5 fruit fly cellular contexts compared by ENCODE assay signal in the genomic region with DNA sequence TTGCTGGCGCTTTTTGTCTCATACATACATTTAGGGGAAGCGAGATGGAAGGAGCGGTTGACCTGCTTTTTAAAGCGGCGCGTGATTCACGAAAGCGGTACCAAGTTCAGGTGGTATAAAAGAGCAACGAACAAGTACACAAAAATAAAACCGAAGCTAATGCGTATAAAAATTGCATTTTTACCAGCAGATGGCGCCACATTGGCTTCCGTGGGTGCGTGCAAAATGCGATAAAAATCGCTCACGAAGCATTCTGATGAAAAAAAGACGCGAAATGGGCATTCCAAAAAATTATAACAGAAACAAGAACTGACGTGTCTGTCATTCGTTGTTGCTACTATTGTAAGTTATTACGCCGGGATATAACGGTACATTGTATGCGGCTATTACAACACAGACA.
A peak's percentile ranks its signal among the peaks of the same experiment; 100 is the strongest.
TF ChIP-seq lines count a peak whose summit lies in the region.

No protein-coding gene starts in this region.

- peak; percentile 74 to 78 for TF ChIP-seq CTCF in S2 (optimal IDR thresholded peaks at IDR 0.05; lab: Kevin White, UChicago)
- peak; percentile 87 for TF ChIP-seq CTCF in whole organism, embryonic (GFP tag; optimal IDR thresholded peaks at IDR 0.05; lab: Kevin White, UChicago)

TF ChIP-seq in whole organism, adult, 20 proteins besides CTCF, POLR2A, EP300 and RAD21:
- TF ChIP-seq Clk (GFP tag; optimal IDR thresholded peaks at IDR 0.05; lab: Kevin White, UChicago) (no peak), CG5204 (GFP tag; optimal IDR thresholded peaks at IDR 0.05; lab: Kevin White, UChicago) (no peak), Hr96 (GFP tag; optimal IDR thresholded peaks at IDR 0.05; lab: Kevin White, UChicago) (no peak), pad (GFP tag; optimal IDR thresholded peaks at IDR 0.05; lab: Kevin White, UChicago) (no peak), CG7045 (GFP tag; optimal IDR thresholded peaks at IDR 0.05; lab: Kevin White, UChicago) (no peak), kay (GFP tag; lab: Kevin White, UChicago; ENCODE audit: borderline replicate concordance) (no peak), cnc (optimal IDR thresholded peaks at IDR 0.05; lab: Kevin White, UChicago) (no peak), CG14711 (tag; optimal IDR thresholded peaks at IDR 0.05; lab: Kevin White, UChicago) (no peak), tj (GFP tag; optimal IDR thresholded peaks at IDR 0.05; lab: Kevin White, UChicago) (peak; percentile 52), ovo (GFP tag; optimal IDR thresholded peaks at IDR 0.05; lab: Kevin White, UChicago) (peak; percentile 18), Crg-1 (GFP tag; optimal IDR thresholded peaks at IDR 0.05; lab: Kevin White, UChicago) (no peak)

TF ChIP-seq in whole organism, embryonic, 481 proteins besides CTCF, POLR2A, EP300 and RAD21:
- no peak for TF ChIP-seq Hr78 (GFP tag; optimal IDR thresholded peaks at IDR 0.05; lab: Kevin White, UChicago)
- no peak for TF ChIP-seq ara (GFP tag; IDR thresholded peaks at IDR 0.05; lab: Robert Waterston, UW)
- TF ChIP-seq CG14667 (GFP tag; IDR thresholded peaks at IDR 0.05; lab: Robert Waterston, UW) = no peak
- TF ChIP-seq sd (tag; optimal IDR thresholded peaks at IDR 0.05; lab: Kevin White, UChicago) = peak; percentile 91
- peak; percentile 17 for TF ChIP-seq Med (GFP tag; lab: Kevin White, UChicago)
- 0 out of 4 replicates have a peak, but pooled peaks have one; percentile 47 for TF ChIP-seq chinmo (GFP tag; IDR thresholded peaks at IDR 0.05; lab: Robert Waterston, UW; ENCODE audit: partially characterized antibody)
- TF ChIP-seq ase (GFP tag; IDR thresholded peaks at IDR 0.05; lab: Robert Waterston, UW) = no peak
- 0 out of 3 replicates have a peak, but pooled peaks have one; percentile 6 for TF ChIP-seq zfh1 (GFP tag; IDR thresholded peaks at IDR 0.05; lab: Robert Waterston, UW)
- peak; percentile 22 for TF ChIP-seq CG10543 (GFP tag; optimal IDR thresholded peaks at IDR 0.05; lab: Kevin White, UChicago)
- peak; percentile 6 for TF ChIP-seq sqz (GFP tag; optimal IDR thresholded peaks at IDR 0.05; lab: Kevin White, UChicago)
- TF ChIP-seq PHDP (tag; optimal IDR thresholded peaks at IDR 0.05; lab: Kevin White, UChicago) = no peak
- no peak for TF ChIP-seq mirr (GFP tag; optimal IDR thresholded peaks at IDR 0.05; lab: Kevin White, UChicago)
- peak; percentile 14 for TF ChIP-seq CG15479 (GFP tag; optimal IDR thresholded peaks at IDR 0.05; lab: Kevin White, UChicago)
- TF ChIP-seq CG7928 (GFP tag; optimal IDR thresholded peaks at IDR 0.05; lab: Kevin White, UChicago) = no peak
- TF ChIP-seq CG2889 (GFP tag; IDR thresholded peaks at IDR 0.05; lab: Robert Waterston, UW) = 0 out of 3 replicates have a peak, but pooled peaks have one; percentile 24

TF ChIP-seq in whole organism, prepupa, 60 proteins besides CTCF, POLR2A, EP300 and RAD21:
- TF ChIP-seq cyc (GFP tag; optimal IDR thresholded peaks at IDR 0.05; lab: Kevin White, UChicago) (no peak), Sox14 (GFP tag; optimal IDR thresholded peaks at IDR 0.05; lab: Kevin White, UChicago) (peak; percentile 1), Eip93F (GFP tag; optimal IDR thresholded peaks at IDR 0.05; lab: Kevin White, UChicago) (no peak), ss (GFP tag; optimal IDR thresholded peaks at IDR 0.05; lab: Kevin White, UChicago) (peak in 1 of 2 experiments; percentile 45), CG6163 (GFP tag; IDR thresholded peaks at IDR 0.05; lab: Robert Waterston, UW) (0 out of 3 replicates have a peak, but pooled peaks have one; percentile 29), vri (GFP tag; optimal IDR thresholded peaks at IDR 0.05; lab: Kevin White, UChicago) (peak; percentile 31), Eip78C (GFP tag; lab: Kevin White, UChicago) (peak; percentile 37), Eip75B (GFP tag; optimal IDR thresholded peaks at IDR 0.05; lab: Kevin White, UChicago) (peak; percentile 45), svp (GFP tag; lab: Kevin White, UChicago) (peak; percentile 66), CG16779 (tag; optimal IDR thresholded peaks at IDR 0.05; lab: Kevin White, UChicago) (no peak), dsx (GFP tag; optimal IDR thresholded peaks at IDR 0.05; lab: Kevin White, UChicago; ENCODE audit: poor library complexity, severe bottlenecking) (no peak), fd85E (GFP tag; optimal IDR thresholded peaks at IDR 0.05; lab: Kevin White, UChicago) (no peak), CG31627 (GFP tag; optimal IDR thresholded peaks at IDR 0.05; lab: Kevin White, UChicago) (no peak)
TF ChIP-seq in whole organism, prepupa: peak in this region for 7.

TF ChIP-seq in whole organism, wandering third instar larva, 38 proteins besides CTCF, POLR2A, EP300 and RAD21:
- TF ChIP-seq sv (GFP tag; optimal IDR thresholded peaks at IDR 0.05; lab: Kevin White, UChicago) (no peak), Rel (GFP tag; optimal IDR thresholded peaks at IDR 0.05; lab: Kevin White, UChicago) (no peak), Rel (tag; optimal IDR thresholded peaks at IDR 0.05; lab: Kevin White, UChicago) (peak; percentile 18), Hnf4 (GFP tag; optimal IDR thresholded peaks at IDR 0.05; lab: Kevin White, UChicago) (peak; percentile 31)
